Fruit fly (Drosophila melanogaster) whole organism, embryonic: ENCODE measurements around the gene sac.
A peak's percentile ranks its signal among the peaks of the same experiment; 100 is the strongest.

Source experiments
- Adf1 ChIP-seq: fragments of 200-800 bp; sonication (Bioruptor generic); IDR thresholded peaks from 2 replicates; pipeline ENCODE4 v1.3.6; 2022; ENCODE audit warnings: missing biosample characterization, missing genetic modification characterization
- Asciz ChIP-seq: fragments of 200-800 bp; sonication (Bioruptor generic); optimal IDR thresholded peaks from 2 replicates; lab custom pipeline; 2017; ENCODE audit warnings: missing biosample characterization, mild to moderate bottlenecking, missing genetic modification characterization, missing genetic modification reagents
- CG10147 ChIP-seq: fragments of 200-800 bp; sonication (Bioruptor generic); optimal IDR thresholded peaks from 2 replicates; lab custom pipeline; 2019; ENCODE audit warnings: missing biosample characterization, mild to moderate bottlenecking, missing genetic modification characterization, moderate library complexity
- CG11504 ChIP-seq: fragments of 200-800 bp; sonication (Bioruptor generic); optimal IDR thresholded peaks from 3 replicates; lab custom pipeline; 2019; ENCODE audit warnings: missing biosample characterization, mild to moderate bottlenecking, missing genetic modification characterization, moderate library complexity
- CG11560 ChIP-seq: fragments of 200-800 bp; sonication (Bioruptor generic); IDR thresholded peaks from 3 replicates; pipeline ENCODE4 v1.3.6; 2022; ENCODE audit warnings: missing biosample characterization, missing genetic modification characterization
- CG15479 ChIP-seq: fragments of 200-800 bp; sonication (Bioruptor generic); optimal IDR thresholded peaks from 3 replicates; lab custom pipeline; 2019; ENCODE audit warnings: missing biosample characterization, mild to moderate bottlenecking, missing genetic modification characterization, moderate library complexity
- CG17612 ChIP-seq: fragments of 200-800 bp; sonication (Bioruptor generic); IDR thresholded peaks from 2 replicates; pipeline ENCODE4 v1.3.6; 2022; ENCODE audit warnings: missing biosample characterization, missing genetic modification characterization
- CG3065 ChIP-seq: fragments of 200-800 bp; sonication (Bioruptor generic); optimal IDR thresholded peaks from 2 replicates; lab custom pipeline; 2016; ENCODE audit warnings: missing biosample characterization, missing genetic modification characterization
- CG33213 ChIP-seq: fragments of 200-800 bp; sonication (Bioruptor generic); optimal IDR thresholded peaks from 3 replicates; lab custom pipeline; 2016; ENCODE audit warnings: missing biosample characterization, missing genetic modification characterization
- CG34224 ChIP-seq: fragments of 200-800 bp; sonication (Bioruptor generic); IDR thresholded peaks from 3 replicates; pipeline ENCODE4 v1.3.6; 2022; ENCODE audit warnings: missing biosample characterization, missing genetic modification characterization; ENCODE audit not compliant: partially characterized antibody
- CG34376 ChIP-seq: fragments of 200-800 bp; sonication (Bioruptor generic); optimal IDR thresholded peaks from 2 replicates; lab custom pipeline; 2018; ENCODE audit warnings: missing biosample characterization, mild to moderate bottlenecking, missing genetic modification characterization
- CG4617 ChIP-seq: fragments of 200-800 bp; sonication (Bioruptor generic); optimal IDR thresholded peaks from 3 replicates; lab custom pipeline; 2016; ENCODE audit warnings: missing biosample characterization, missing genetic modification characterization, borderline replicate concordance
- CG5180 ChIP-seq: fragments of 200-800 bp; sonication (Bioruptor generic); optimal IDR thresholded peaks from 3 replicates; lab custom pipeline; 2017; ENCODE audit warnings: missing biosample characterization, missing genetic modification characterization, mild to moderate bottlenecking, moderate library complexity, missing genetic modification reagents
- CG6791 ChIP-seq: fragments of 200-800 bp; sonication (Bioruptor generic); IDR thresholded peaks from 3 replicates; pipeline ENCODE4 v1.3.6; 2022; ENCODE audit warnings: missing biosample characterization, missing genetic modification characterization; ENCODE audit not compliant: partially characterized antibody
- CG8359 ChIP-seq: fragments of 200-800 bp; sonication (Bioruptor generic); optimal IDR thresholded peaks from 2 replicates; lab custom pipeline; 2017; ENCODE audit warnings: missing biosample characterization, mild to moderate bottlenecking, missing genetic modification characterization, borderline replicate concordance
- CG9437 ChIP-seq: fragments of 200-800 bp; sonication (Bioruptor generic); optimal IDR thresholded peaks from 2 replicates; lab custom pipeline; 2018; ENCODE audit warnings: missing biosample characterization, mild to moderate bottlenecking, missing genetic modification characterization
- CG9932 ChIP-seq: fragments of 200-800 bp; sonication (Bioruptor generic); IDR thresholded peaks from 2 replicates; pipeline ENCODE4 v1.3.6; 2022; ENCODE audit warnings: missing biosample characterization, missing genetic modification characterization
- Drgx ChIP-seq: fragments of 200-800 bp; sonication (Bioruptor generic); IDR thresholded peaks from 2 replicates; pipeline ENCODE4 v1.3.6; 2022; ENCODE audit warnings: missing biosample characterization, missing genetic modification characterization
- E2f1 ChIP-seq: fragments of 200-800 bp; sonication (Bioruptor generic); IDR thresholded peaks from 2 replicates; pipeline ENCODE4 v1.3.6; 2022; ENCODE audit warnings: missing biosample characterization, missing genetic modification characterization
- Eip74EF ChIP-seq, 2 experiments: fragments of 200-800 bp in 1 of 2; fragments of >200 bp in 1 of 2; sonication (Bioruptor generic) in 1 of 2; optimal IDR thresholded peaks; 2 replicates each; lab custom pipeline; 2017 to 2019; ENCODE audit warnings: missing biosample characterization in 2 of 2, missing genetic modification characterization in 2 of 2, mild to moderate bottlenecking in 1 of 2, moderate library complexity in 1 of 2
- Hmx ChIP-seq: fragments of 200-800 bp; sonication (Bioruptor generic); optimal IDR thresholded peaks from 2 replicates; lab custom pipeline; 2016; ENCODE audit warnings: missing biosample characterization, missing genetic modification characterization
- Hsf ChIP-seq: fragments of 200-800 bp; sonication (Bioruptor generic); optimal IDR thresholded peaks from 3 replicates; lab custom pipeline; 2016; ENCODE audit warnings: missing biosample characterization, missing genetic modification characterization
- MTF-1 ChIP-seq: fragments of 200-800 bp; sonication (Bioruptor generic); optimal IDR thresholded peaks from 2 replicates; lab custom pipeline; 2018; ENCODE audit warnings: missing biosample characterization, mild to moderate bottlenecking, missing genetic modification characterization, borderline replicate concordance
- Max ChIP-seq: fragments of 200-800 bp; sonication (Bioruptor generic); optimal IDR thresholded peaks from 2 replicates; lab custom pipeline; 2016; ENCODE audit warnings: missing biosample characterization, mild to moderate bottlenecking, missing genetic modification characterization
- Neu2 ChIP-seq: fragments of 200-800 bp; sonication (Bioruptor generic); optimal IDR thresholded peaks from 3 replicates; lab custom pipeline; 2016; ENCODE audit warnings: missing biosample characterization, missing genetic modification characterization, borderline replicate concordance
- Nf-YC ChIP-seq: fragments of 200-800 bp; optimal IDR thresholded peaks from 3 replicates; lab custom pipeline; 2019; ENCODE audit warnings: missing biosample characterization, mild to moderate bottlenecking, missing genetic modification characterization, moderate library complexity
- Sin3A ChIP-seq: fragments of >200 bp; optimal IDR thresholded peaks from 2 replicates; lab custom pipeline; 2018
- Sry-β ChIP-seq: fragments of 200-800 bp; sonication (Bioruptor generic); optimal IDR thresholded peaks from 2 replicates; lab custom pipeline; 2018; ENCODE audit warnings: missing biosample characterization, mild to moderate bottlenecking, missing genetic modification characterization, moderate library complexity
- Xbp1 ChIP-seq: fragments of 200-800 bp; sonication (Bioruptor generic); optimal IDR thresholded peaks from 3 replicates; lab custom pipeline; 2016; ENCODE audit warnings: missing biosample characterization, mild to moderate bottlenecking, missing genetic modification characterization
- bab2 ChIP-seq: fragments of 200-800 bp; sonication (Bioruptor generic); optimal IDR thresholded peaks from 2 replicates; lab custom pipeline; 2016; ENCODE audit warnings: missing biosample characterization, missing genetic modification characterization
- cas ChIP-seq: fragments of 200-800 bp; sonication (Bioruptor generic); IDR thresholded peaks from 2 replicates; pipeline ENCODE4 v1.3.6; 2022; ENCODE audit warnings: missing biosample characterization, missing genetic modification characterization
- exex ChIP-seq: fragments of 200-800 bp; sonication (Bioruptor generic); optimal IDR thresholded peaks from 4 replicates; lab custom pipeline; 2018; ENCODE audit warnings: missing biosample characterization, mild to moderate bottlenecking, missing genetic modification characterization, moderate library complexity
- hbn ChIP-seq: fragments of 200-800 bp; sonication (Bioruptor generic); IDR thresholded peaks from 2 replicates; pipeline ENCODE4 v1.3.6; 2022; ENCODE audit warnings: missing biosample characterization, missing genetic modification characterization; ENCODE audit not compliant: partially characterized antibody
- jing ChIP-seq: fragments of 200-800 bp; sonication (Bioruptor generic); optimal IDR thresholded peaks from 2 replicates; lab custom pipeline; 2018; ENCODE audit warnings: missing biosample characterization, mild to moderate bottlenecking, missing genetic modification characterization
- kah ChIP-seq: fragments of 200-800 bp; sonication (Bioruptor generic); optimal IDR thresholded peaks from 2 replicates; lab custom pipeline; 2018; ENCODE audit warnings: missing biosample characterization, mild to moderate bottlenecking, missing genetic modification characterization
- lab ChIP-seq: fragments of 200-800 bp; sonication (Bioruptor generic); optimal IDR thresholded peaks from 3 replicates; lab custom pipeline; 2017; ENCODE audit warnings: missing biosample characterization, missing genetic modification characterization, mild to moderate bottlenecking, moderate library complexity, missing genetic modification reagents
- lola ChIP-seq, 3 experiments: fragments of >200 bp in 2 of 3; fragments of 200-800 bp in 1 of 3; sonication (Bioruptor generic) in 1 of 3; optimal IDR thresholded peaks; 2 replicates each; lab custom pipeline; 2017 to 2019; ENCODE audit warnings: missing biosample characterization in 3 of 3, missing genetic modification characterization in 3 of 3, mild to moderate bottlenecking in 1 of 3, moderate library complexity in 1 of 3
- lov ChIP-seq, 2 experiments: fragments of 200-800 bp in 1 of 2; fragments of >200 bp in 1 of 2; sonication (Bioruptor generic) in 1 of 2; IDR thresholded peaks in 1 of 2; optimal IDR thresholded peaks in 1 of 2; 2 replicates in 1 of 2; 3 replicates in 1 of 2; pipeline versions ENCODE4 v1.3.6 to Lab custom; 2017 to 2022; ENCODE audit warnings: missing biosample characterization in 1 of 2, missing genetic modification characterization in 1 of 2
- mirr ChIP-seq: fragments of 200-800 bp; sonication (Bioruptor generic); optimal IDR thresholded peaks from 3 replicates; lab custom pipeline; 2018; ENCODE audit warnings: missing biosample characterization, mild to moderate bottlenecking, missing genetic modification characterization
- oc ChIP-seq: fragments of 200-800 bp; sonication (Bioruptor generic); optimal IDR thresholded peaks from 2 replicates; lab custom pipeline; 2018; ENCODE audit warnings: missing biosample characterization, mild to moderate bottlenecking, missing genetic modification characterization, moderate library complexity
- pho ChIP-seq: fragments of 200-800 bp; sonication (Bioruptor generic); optimal IDR thresholded peaks from 2 replicates; lab custom pipeline; 2016; ENCODE audit warnings: missing biosample characterization, missing genetic modification characterization
- pnt ChIP-seq: fragments of 200-800 bp; sonication (Bioruptor generic); optimal IDR thresholded peaks from 3 replicates; lab custom pipeline; 2016; ENCODE audit warnings: missing biosample characterization, missing genetic modification characterization
- pros ChIP-seq: fragments of 200-800 bp; sonication (Bioruptor generic); optimal IDR thresholded peaks from 3 replicates; lab custom pipeline; 2019; ENCODE audit warnings: missing biosample characterization, mild to moderate bottlenecking, missing genetic modification characterization, moderate library complexity
- so ChIP-seq: fragments of 200-800 bp; sonication (Bioruptor generic); IDR thresholded peaks from 3 replicates; pipeline ENCODE4 v1.3.6; 2022; ENCODE audit warnings: missing biosample characterization, missing genetic modification characterization
- sug ChIP-seq: fragments of 200-800 bp; optimal IDR thresholded peaks from 2 replicates; lab custom pipeline; 2019; ENCODE audit warnings: missing biosample characterization, mild to moderate bottlenecking, missing genetic modification characterization, moderate library complexity
- unc-4 ChIP-seq: fragments of 200-800 bp; sonication (Bioruptor generic); IDR thresholded peaks from 2 replicates; pipeline ENCODE4 v1.3.6; 2022; ENCODE audit warnings: missing biosample characterization, missing genetic modification characterization; ENCODE audit not compliant: partially characterized antibody
- zfh1 ChIP-seq: fragments of 200-800 bp; sonication (Bioruptor generic); IDR thresholded peaks from 3 replicates; pipeline ENCODE4 v1.3.6; 2022; ENCODE audit warnings: missing biosample characterization, missing genetic modification characterization

The sac gene

DNA sequence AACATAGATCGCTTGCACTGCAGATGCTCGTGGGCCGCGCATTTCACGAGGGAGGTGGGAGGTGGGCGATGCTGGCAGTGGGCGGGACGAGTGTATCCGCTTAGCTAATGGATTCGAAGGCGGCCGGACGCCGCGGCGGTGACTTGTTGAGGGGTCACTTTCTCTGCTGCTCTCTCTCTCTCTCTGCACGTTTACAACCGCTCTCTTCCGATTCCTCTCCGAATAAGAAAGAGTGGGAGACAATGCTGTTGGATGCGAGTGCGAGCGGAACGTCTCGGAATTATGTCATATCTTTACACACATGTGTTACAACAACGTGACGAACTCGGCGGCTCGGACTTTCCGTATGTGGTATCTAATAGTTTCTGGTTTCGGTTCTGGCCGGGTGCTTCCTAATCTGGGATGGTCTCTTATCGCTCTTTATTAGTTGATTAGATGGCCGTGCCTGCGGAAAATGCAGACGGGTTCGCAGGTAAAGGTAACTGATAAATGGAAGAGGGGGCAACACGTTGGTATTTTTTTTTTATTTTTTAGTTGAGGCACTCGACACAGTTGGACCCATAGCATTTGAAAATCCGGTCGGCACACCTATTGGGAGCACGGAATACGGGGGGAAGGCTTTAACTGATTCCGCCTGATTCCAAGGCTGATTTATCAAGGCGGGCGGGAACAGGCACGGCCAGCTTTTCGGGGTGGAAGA lies 28.1 kb upstream of the sac start:
- TF ChIP-seq CG17612 (GFP tag; lab: Robert Waterston, UW) (no peak), unc-4 (GFP tag; lab: Robert Waterston, UW) (peak; percentile 46; the same call in 1 of the 2 replicates), CG34224 (GFP tag; lab: Robert Waterston, UW) (peak; percentile 46; the same call in 1 of the 3 replicates), Xbp1 (GFP tag; lab: Kevin White, UChicago) (no peak), Hsf (GFP tag; lab: Kevin White, UChicago) (no peak), kah (GFP tag; lab: Kevin White, UChicago) (peak; percentile 9), Neu2 (GFP tag; lab: Kevin White, UChicago) (no peak), lola (GFP tag; optimal IDR thresholded peaks at IDR 0.05; lab: Kevin White, UChicago) (no peak), Drgx (GFP tag; lab: Robert Waterston, UW) (peak; percentile 25), cas (GFP tag; lab: Robert Waterston, UW) (no peak), CG4617 (GFP tag; lab: Kevin White, UChicago) (no peak), CG15479 (GFP tag; lab: Kevin White, UChicago) (peak; percentile 83), Asciz (GFP tag; lab: Kevin White, UChicago) (peak; percentile 4), CG9437 (GFP tag; lab: Kevin White, UChicago) (peak; percentile 66), zfh1 (GFP tag; lab: Robert Waterston, UW) (0 out of 3 replicates have a peak, but pooled peaks have one; percentile 3), Hmx (no peak), Max (no peak), Sry-β (GFP tag; lab: Kevin White, UChicago) (no peak), CG9932 (no peak), CG11504 (tag; lab: Kevin White, UChicago) (no peak), oc (tag; lab: Kevin White, UChicago) (peak; percentile 20), lov (optimal IDR thresholded peaks at IDR 0.05; lab: Kevin White, UChicago) (no peak), lov (GFP tag; IDR thresholded peaks at IDR 0.05; lab: Robert Waterston, UW) (no peak), Adf1 (peak; percentile 27; the same call in 1 of the 2 replicates), lab (GFP tag; lab: Kevin White, UChicago) (peak; percentile 29), CG11560 (no peak), E2f1 (GFP tag; lab: Robert Waterston, UW) (no peak), pho (GFP tag; lab: Kevin White, UChicago) (no peak), CG8359 (GFP tag; lab: Kevin White, UChicago) (no peak), CG10147 (GFP tag; lab: Kevin White, UChicago) (peak; percentile 17), so (0 out of 3 replicates have a peak, but pooled peaks have one; percentile 22), exex (tag; lab: Kevin White, UChicago) (peak; percentile 72), pros (peak; percentile 71), CG6791 (peak; percentile 42; the same call in 2 of the 3 replicates), Sin3A (lab: Kevin White, UChicago) (no peak), CG3065 (GFP tag; lab: Kevin White, UChicago) (peak; percentile 21), MTF-1 (GFP tag; lab: Kevin White, UChicago) (no peak), CG5180 (peak; percentile 86), pnt (GFP tag; lab: Kevin White, UChicago) (no peak), Eip74EF (GFP tag; optimal IDR thresholded peaks at IDR 0.05; lab: Kevin White, UChicago) (peak in 1 of 2 experiments; percentile 14), CG33213 (GFP tag; lab: Kevin White, UChicago) (no peak), sug (peak; percentile 10), Nf-YC (tag; lab: Kevin White, UChicago) (no peak), hbn (GFP tag; lab: Robert Waterston, UW) (0 out of 2 replicates have a peak, but pooled peaks have one; percentile 17), CG34376 (GFP tag; lab: Kevin White, UChicago) (peak; percentile 51), jing (GFP tag; lab: Kevin White, UChicago) (no peak), mirr (peak; percentile 59), bab2 (GFP tag; lab: Kevin White, UChicago) (no peak)
